Fruit fly (Drosophila melanogaster): ENCODE data around the gene Neto.

Gene Neto

dm6 chrX:13568841-13569240 is 123.1 kb downstream of the Neto start:
- TF ChIP-seq HLH106 (tag; optimal IDR thresholded peaks at IDR 0.05) (no peak), Dif (GFP tag; optimal IDR thresholded peaks at IDR 0.05; ENCODE audit: partially characterized antibody) (no peak)

DNA sequence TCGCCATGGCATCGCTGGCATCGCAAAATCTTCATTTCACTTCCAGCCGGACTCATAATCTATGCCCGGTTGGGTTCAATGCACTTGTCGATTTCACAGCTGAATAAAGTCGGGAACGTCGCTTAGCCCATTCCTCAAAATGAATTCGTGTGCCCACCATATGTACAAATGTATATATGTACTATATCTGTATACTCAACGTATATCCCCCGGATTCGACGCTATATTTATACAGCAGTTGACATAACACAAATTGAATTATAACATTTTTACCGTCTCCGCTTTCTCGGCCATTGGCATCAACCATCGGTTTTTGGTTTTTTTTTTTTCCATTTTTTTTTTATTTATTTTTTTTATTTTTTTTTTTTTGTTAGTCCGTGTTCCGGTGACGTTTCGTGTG is 124.6 kb downstream of the Neto start:
- TF ChIP-seq h (GFP tag; optimal IDR thresholded peaks at IDR 0.05) (peak; percentile 81), pan (optimal IDR thresholded peaks at IDR 0.05) (no peak), dsf (GFP tag; optimal IDR thresholded peaks at IDR 0.05; ENCODE audit: borderline replicate concordance) (no peak), Hr78 (GFP tag; optimal IDR thresholded peaks at IDR 0.05) (no peak), Myc (optimal IDR thresholded peaks at IDR 0.05) (no peak), dmrt93B (GFP tag; optimal IDR thresholded peaks at IDR 0.05) (no peak), tai (GFP tag; optimal IDR thresholded peaks at IDR 0.05) (peak; percentile 1), ey (GFP tag; optimal IDR thresholded peaks at IDR 0.05) (peak; percentile 10), psq (GFP tag; optimal IDR thresholded peaks at IDR 0.05) (peak; percentile 24), Hnf4 (GFP tag; optimal IDR thresholded peaks at IDR 0.05) (peak; percentile 50), HLH106 (tag; optimal IDR thresholded peaks at IDR 0.05) (no peak), Hr83 (GFP tag; optimal IDR thresholded peaks at IDR 0.05; ENCODE audit: poor library complexity, severe bottlenecking) (peak; percentile 67), rgr (GFP tag; optimal IDR thresholded peaks at IDR 0.05) (peak; percentile 72), Sp1 (GFP tag; optimal IDR thresholded peaks at IDR 0.05) (peak; percentile 5), jim (GFP tag; optimal IDR thresholded peaks at IDR 0.05) (no peak), CG9705 (GFP tag; optimal IDR thresholded peaks at IDR 0.05) (no peak), Vsx2 (GFP tag; optimal IDR thresholded peaks at IDR 0.05; ENCODE audit: partially characterized antibody) (no peak), sv (GFP tag; optimal IDR thresholded peaks at IDR 0.05) (no peak), Rel (GFP tag; optimal IDR thresholded peaks at IDR 0.05) (no peak), Rel (tag; optimal IDR thresholded peaks at IDR 0.05) (peak; percentile 58), dl (GFP tag; optimal IDR thresholded peaks at IDR 0.05; ENCODE audit: insufficient read depth in 1 of 2, partially characterized antibody in 2 of 2) (no peak), CG32264 (GFP tag; optimal IDR thresholded peaks at IDR 0.05) (peak; percentile 34), br (GFP tag; optimal IDR thresholded peaks at IDR 0.05) (peak; percentile 47), foxo (GFP tag; optimal IDR thresholded peaks at IDR 0.05) (peak in 1 of 2 experiments; percentile 48), CrebA (GFP tag; optimal IDR thresholded peaks at IDR 0.05; ENCODE audit: borderline replicate concordance) (peak; percentile 40), brk (GFP tag; optimal IDR thresholded peaks at IDR 0.05) (peak; percentile 67), N (GFP tag; optimal IDR thresholded peaks at IDR 0.05) (no peak), Mio (GFP tag; optimal IDR thresholded peaks at IDR 0.05) (no peak), Abd-B (GFP tag; optimal IDR thresholded peaks at IDR 0.05) (no peak), fru (GFP tag; optimal IDR thresholded peaks at IDR 0.05) (peak; percentile 48), OdsH (GFP tag; optimal IDR thresholded peaks at IDR 0.05) (peak; percentile 65), sage (GFP tag; optimal IDR thresholded peaks at IDR 0.05) (peak; percentile 59), Dfd (GFP tag; optimal IDR thresholded peaks at IDR 0.05) (no peak), Jra (GFP tag; optimal IDR thresholded peaks at IDR 0.05) (peak; percentile 22), usp (GFP tag; optimal IDR thresholded peaks at IDR 0.05) (no peak), GATAd (GFP tag; optimal IDR thresholded peaks at IDR 0.05) (peak; percentile 36), lola (GFP tag; optimal IDR thresholded peaks at IDR 0.05) (no peak)

- no peak for TF ChIP-seq GATAd (GFP tag; optimal IDR thresholded peaks at IDR 0.05)
- no peak for TF ChIP-seq sage (GFP tag; optimal IDR thresholded peaks at IDR 0.05)
- TF ChIP-seq ey (GFP tag; optimal IDR thresholded peaks at IDR 0.05), result peak; percentile 29
- TF ChIP-seq Vsx2 (GFP tag; optimal IDR thresholded peaks at IDR 0.05; ENCODE audit: partially characterized antibody), result no peak
- TF ChIP-seq foxo (GFP tag; optimal IDR thresholded peaks at IDR 0.05), result peak in 1 of 2 experiments; percentile 29
- TF ChIP-seq jim (GFP tag; optimal IDR thresholded peaks at IDR 0.05), result no peak
- TF ChIP-seq brk (GFP tag; optimal IDR thresholded peaks at IDR 0.05), result no peak
Measured at dm6 chrX:13572382-13572781, 126.7 kb downstream of the Neto start.
